Fruit fly (Drosophila melanogaster): ENCODE results near the gene cnc.
A peak's percentile ranks its signal among the peaks of the same experiment; 100 is the strongest.

Gene cnc

dm6 chr3R:23201122-23201521, 25.4 kb downstream of the cnc start (continued):
- no peak for TF ChIP-seq dsx (GFP tag; optimal IDR thresholded peaks at IDR 0.05; ENCODE audit: poor library complexity, severe bottlenecking)
- no peak for TF ChIP-seq Smox (GFP tag; optimal IDR thresholded peaks at IDR 0.05)
- TF ChIP-seq Hr4 (GFP tag; optimal IDR thresholded peaks at IDR 0.05): no peak
- TF ChIP-seq Gug (GFP tag; IDR thresholded peaks at IDR 0.05): no peak
- no peak for TF ChIP-seq acj6 (GFP tag; optimal IDR thresholded peaks at IDR 0.05)
- peak; percentile 63; the same call in 1 of the 3 replicates for TF ChIP-seq eg (GFP tag; IDR thresholded peaks at IDR 0.05)
- TF ChIP-seq CG31627 (GFP tag; optimal IDR thresholded peaks at IDR 0.05): no peak
- no peak for TF ChIP-seq CG1621 (tag; optimal IDR thresholded peaks at IDR 0.05)
- TF ChIP-seq CG11762 (GFP tag; optimal IDR thresholded peaks at IDR 0.05; ENCODE audit: insufficient read depth): no peak
- TF ChIP-seq Hr38 (GFP tag; optimal IDR thresholded peaks at IDR 0.05): no peak
- TF ChIP-seq Eip93F (GFP tag; optimal IDR thresholded peaks at IDR 0.05): no peak
- TF ChIP-seq Ets96B (tag; optimal IDR thresholded peaks at IDR 0.05): no peak
- TF ChIP-seq Met (GFP tag; optimal IDR thresholded peaks at IDR 0.05): no peak
- no peak for TF ChIP-seq achi (GFP tag; optimal IDR thresholded peaks at IDR 0.05)
- TF ChIP-seq CG6792 (GFP tag; optimal IDR thresholded peaks at IDR 0.05): peak; percentile 15
- TF ChIP-seq CG34406 (GFP tag; optimal IDR thresholded peaks at IDR 0.05): no peak
- TF ChIP-seq CG11902 (GFP tag; optimal IDR thresholded peaks at IDR 0.05): no peak
- no peak for TF ChIP-seq CG3919 (GFP tag; optimal IDR thresholded peaks at IDR 0.05)
- no peak for TF ChIP-seq cyc (GFP tag; optimal IDR thresholded peaks at IDR 0.05)
- TF ChIP-seq svp (GFP tag): no peak
- peak; percentile 57 for TF ChIP-seq CG7368 (GFP tag; optimal IDR thresholded peaks at IDR 0.05)
- TF ChIP-seq CG4318 (GFP tag; optimal IDR thresholded peaks at IDR 0.05): no peak
- TF ChIP-seq Ets21C (GFP tag; optimal IDR thresholded peaks at IDR 0.05): no peak
- TF ChIP-seq net (GFP tag; optimal IDR thresholded peaks at IDR 0.05): peak; percentile 20
- TF ChIP-seq Sox15 (GFP tag; optimal IDR thresholded peaks at IDR 0.05): no peak
- TF ChIP-seq Sox102F (GFP tag; optimal IDR thresholded peaks at IDR 0.05): no peak
- no peak for TF ChIP-seq CG10631 (GFP tag; optimal IDR thresholded peaks at IDR 0.05)
- TF ChIP-seq CG6854 (GFP tag; optimal IDR thresholded peaks at IDR 0.05): peak; percentile 82
- TF ChIP-seq CG3032 (tag; optimal IDR thresholded peaks at IDR 0.05): no peak
- peak; percentile 74 for TF ChIP-seq Eip78C (GFP tag)
- TF ChIP-seq CG8319 (GFP tag; optimal IDR thresholded peaks at IDR 0.05): peak; percentile 22
- no peak for TF ChIP-seq OdsH (GFP tag; optimal IDR thresholded peaks at IDR 0.05)
- TF ChIP-seq vri (GFP tag; optimal IDR thresholded peaks at IDR 0.05): peak; percentile 14
- TF ChIP-seq dac (GFP tag; optimal IDR thresholded peaks at IDR 0.05): no peak
- TF ChIP-seq Blimp-1 (GFP tag; optimal IDR thresholded peaks at IDR 0.05): peak; percentile 45
- no peak for TF ChIP-seq topi (GFP tag; optimal IDR thresholded peaks at IDR 0.05)
- TF ChIP-seq fd59A (GFP tag; optimal IDR thresholded peaks at IDR 0.05): no peak
- TF ChIP-seq CG11294 (GFP tag; IDR thresholded peaks at IDR 0.05): no peak

dm6 chr3R:23195711-23196110, 30.8 kb downstream of the cnc start:
- TF ChIP-seq svp (GFP tag) (no peak), CG3032 (tag; optimal IDR thresholded peaks at IDR 0.05) (no peak), eg (GFP tag; IDR thresholded peaks at IDR 0.05) (no peak), Sox15 (GFP tag; optimal IDR thresholded peaks at IDR 0.05) (no peak), net (GFP tag; optimal IDR thresholded peaks at IDR 0.05) (no peak), cyc (GFP tag; optimal IDR thresholded peaks at IDR 0.05) (no peak), CG34406 (GFP tag; optimal IDR thresholded peaks at IDR 0.05) (no peak), CG8119 (GFP tag; IDR thresholded peaks at IDR 0.05) (no peak), topi (GFP tag; optimal IDR thresholded peaks at IDR 0.05) (no peak)

DNA sequence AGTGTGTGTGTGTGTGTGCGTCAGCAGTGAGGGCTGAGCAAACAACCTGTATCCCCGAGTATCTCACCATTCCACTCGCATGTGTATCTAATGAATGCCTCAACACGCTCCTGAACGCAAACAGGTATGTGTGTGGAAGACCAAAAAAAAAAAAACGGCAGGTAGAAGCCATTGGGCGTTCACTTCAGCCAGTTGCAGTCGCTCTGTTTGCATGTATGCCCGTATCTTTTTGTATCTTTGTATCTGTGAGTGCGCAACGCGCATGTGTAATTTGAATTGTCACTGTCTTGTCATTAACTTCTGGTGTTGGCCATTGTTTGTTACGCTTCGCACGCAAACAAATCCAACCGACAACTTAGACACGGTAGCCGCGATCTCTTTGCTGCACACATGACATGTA, 33.1 kb downstream of the cnc start:
- TF ChIP-seq fkh (GFP tag; optimal IDR thresholded peaks at IDR 0.05) (peak; percentile 63), OdsH (GFP tag; optimal IDR thresholded peaks at IDR 0.05) (no peak), ss (GFP tag; optimal IDR thresholded peaks at IDR 0.05) (peak in 1 of 2 experiments; percentile 41), CG10631 (GFP tag; optimal IDR thresholded peaks at IDR 0.05) (no peak)
